Worm (Caenorhabditis elegans) whole organism, dauer: Measurements from ENCODE around the gene T23F2.2.

Experiments
- unc-62 ChIP-seq: sonication (generic microtip); optimal IDR thresholded peaks from 2 replicates; lab custom pipeline; 2017; ENCODE audit warnings: missing biosample characterization, missing genetic modification reagents, missing genetic modification characterization

Gene T23F2.2

ce11 chrX:5505148-5505547, at the start of gene T23F2.2:
Gene T23F2.2 (minus strand): TSS chrX:5505248.
- no peak for TF ChIP-seq unc-62

ce11 chrX:5552652-5553051, 47.6 kb upstream of the T23F2.2 start, which contains the start of gene ifta-1:
Gene ifta-1 (minus strand): TSS chrX:5552752.
- TF ChIP-seq unc-62 = no peak

- no peak for TF ChIP-seq unc-62
Measured at ce11 chrX:5547828-5548227, 42.8 kb upstream of the T23F2.2 start.

ce11 chrX:5543651-5544050, 38.6 kb upstream of the T23F2.2 start, which contains the start of gene C54G7.1:
Gene C54G7.1 (plus strand): TSS chrX:5543951.
- TF ChIP-seq unc-62 = no peak

ce11 chrX:5538416-5538815, 33.4 kb upstream of the T23F2.2 start, which contains the start of gene lgx-1:
Gene lgx-1 (minus strand): TSS chrX:5538516.
- no peak for TF ChIP-seq unc-62

- no peak for TF ChIP-seq unc-62
Measured at ce11 chrX:5524260-5524659, 19.2 kb upstream of the T23F2.2 start.

ce11 chrX:5522769-5523601, 17.9 kb upstream of the T23F2.2 start, which contains the start of gene mboa-3:
Gene mboa-3 (minus strand): TSS chrX:5522819.
- no peak for TF ChIP-seq unc-62

ce11 chrX:5519567-5519966, 14.5 kb upstream of the T23F2.2 start:
- no peak for TF ChIP-seq unc-62

ce11 chrX:5518352-5518751, 13.3 kb upstream of the T23F2.2 start:
- TF ChIP-seq unc-62 = no peak

ce11 chrX:5517844-5518243, 12.8 kb upstream of the T23F2.2 start:
- no peak for TF ChIP-seq unc-62

- no peak for TF ChIP-seq unc-62
Measured at ce11 chrX:5517063-5517462, 12.0 kb upstream of the T23F2.2 start, which contains the start of gene T23F2.5. Gene T23F2.5 (minus strand): TSS chrX:5517163.

- TF ChIP-seq unc-62 = no peak
Measured at ce11 chrX:5516365-5516764, 11.3 kb upstream of the T23F2.2 start.

- TF ChIP-seq unc-62 = no peak
Measured at ce11 chrX:5515459-5515858, 10.4 kb upstream of the T23F2.2 start.

- no peak for TF ChIP-seq unc-62
Measured at ce11 chrX:5514984-5515383, 9.9 kb upstream of the T23F2.2 start, which contains the start of gene T23F2.4. Gene T23F2.4 (minus strand): TSS chrX:5515084.

ce11 chrX:5514346-5514745, 9.3 kb upstream of the T23F2.2 start:
- no peak for TF ChIP-seq unc-62

- TF ChIP-seq unc-62 = no peak
Measured at ce11 chrX:5512707-5513106, 7.7 kb upstream of the T23F2.2 start.

- no peak for TF ChIP-seq unc-62
Measured at ce11 chrX:5512227-5512626, 7.2 kb upstream of the T23F2.2 start, which contains the start of gene T23F2.3. Gene T23F2.3 (minus strand): TSS chrX:5512327.
